Fruit fly (Drosophila melanogaster): ENCODE measurements around the gene omd.

omd gene

dm6 chr3R:13716827-13717226 lies 29.8 kb upstream of the omd start (continued):
- TF ChIP-seq kah (GFP tag; optimal IDR thresholded peaks at IDR 0.05), result no peak
- TF ChIP-seq CG4617 (GFP tag; optimal IDR thresholded peaks at IDR 0.05; ENCODE audit: borderline replicate concordance), result no peak
- TF ChIP-seq ase (GFP tag; IDR thresholded peaks at IDR 0.05), result 0 out of 3 replicates have a peak, but pooled peaks have one; percentile 49
- no peak for TF ChIP-seq Fer2 (tag; optimal IDR thresholded peaks at IDR 0.05)
- peak; percentile 5 for TF ChIP-seq CG13424 (tag; optimal IDR thresholded peaks at IDR 0.05)
- no peak for TF ChIP-seq p53 (GFP tag; optimal IDR thresholded peaks at IDR 0.05)
- no peak for TF ChIP-seq ro (GFP tag; IDR thresholded peaks at IDR 0.05)
- TF ChIP-seq CG17359 (tag; optimal IDR thresholded peaks at IDR 0.05), result peak; percentile 35
- peak; percentile 46; the same call in 1 of the 2 replicates for TF ChIP-seq Nf-YA (GFP tag; IDR thresholded peaks at IDR 0.05)
- TF ChIP-seq CG10366 (GFP tag; IDR thresholded peaks at IDR 0.05), result peak; percentile 60
- TF ChIP-seq tgo (GFP tag; IDR thresholded peaks at IDR 0.05), result no peak
- no peak for TF ChIP-seq Taf1 (GFP tag; IDR thresholded peaks at IDR 0.05)
- TF ChIP-seq CG7372 (GFP tag; IDR thresholded peaks at IDR 0.05), result 0 out of 2 replicates have a peak, but pooled peaks have one; percentile 29
- TF ChIP-seq fu2 (GFP tag; optimal IDR thresholded peaks at IDR 0.05), result no peak
- TF ChIP-seq CG8290 (GFP tag; optimal IDR thresholded peaks at IDR 0.05), result no peak
- peak in 1 of 2 experiments; percentile 1 for TF ChIP-seq CG8290 (tag; optimal IDR thresholded peaks at IDR 0.05)
- TF ChIP-seq Fer3 (tag; optimal IDR thresholded peaks at IDR 0.05), result no peak
- TF ChIP-seq sisA (GFP tag; IDR thresholded peaks at IDR 0.05), result peak; percentile 62
- TF ChIP-seq CG7357 (GFP tag; IDR thresholded peaks at IDR 0.05), result no peak
- peak; percentile 45; the same call in 1 of the 2 replicates for TF ChIP-seq H2.0 (GFP tag; IDR thresholded peaks at IDR 0.05)
- TF ChIP-seq CG4820 (GFP tag; optimal IDR thresholded peaks at IDR 0.05), result peak; percentile 6
- no peak for TF ChIP-seq bowl (GFP tag; IDR thresholded peaks at IDR 0.05)
- TF ChIP-seq CG6854 (GFP tag; optimal IDR thresholded peaks at IDR 0.05), result no peak
- TF ChIP-seq prd (optimal IDR thresholded peaks at IDR 0.05), result no peak
- peak; percentile 60; the same call in 2 of the 3 replicates for TF ChIP-seq prd (GFP tag; IDR thresholded peaks at IDR 0.05)
- peak; percentile 60 for TF ChIP-seq HLH3B (GFP tag; IDR thresholded peaks at IDR 0.05)
- peak; percentile 22 for TF ChIP-seq dmrt99B (tag; optimal IDR thresholded peaks at IDR 0.05)
- peak; percentile 30 to 61 for TF ChIP-seq bsh (GFP tag; optimal IDR thresholded peaks at IDR 0.05)
- TF ChIP-seq Aef1 (GFP tag; IDR thresholded peaks at IDR 0.05), result peak; percentile 55
- peak; percentile 7 for TF ChIP-seq Ets97D (GFP tag; optimal IDR thresholded peaks at IDR 0.05)
- TF ChIP-seq CG10431 (GFP tag; optimal IDR thresholded peaks at IDR 0.05), result no peak
- TF ChIP-seq eyg (GFP tag; optimal IDR thresholded peaks at IDR 0.05), result peak; percentile 48
- no peak for TF ChIP-seq Asciz (GFP tag; optimal IDR thresholded peaks at IDR 0.05)
- no peak for TF ChIP-seq CG6175 (GFP tag; IDR thresholded peaks at IDR 0.05)
- TF ChIP-seq Optix (GFP tag; IDR thresholded peaks at IDR 0.05), result 0 out of 3 replicates have a peak, but pooled peaks have one; percentile 24
- peak; percentile 59 for TF ChIP-seq CG7839 (tag; optimal IDR thresholded peaks at IDR 0.05)
- peak; percentile 94 for TF ChIP-seq Drgx (GFP tag; IDR thresholded peaks at IDR 0.05)
- peak; percentile 44 for TF ChIP-seq pb (GFP tag; optimal IDR thresholded peaks at IDR 0.05)
- TF ChIP-seq CG17612 (GFP tag; IDR thresholded peaks at IDR 0.05), result no peak
- no peak for TF ChIP-seq chif (GFP tag; optimal IDR thresholded peaks at IDR 0.05)
- TF ChIP-seq CG1603 (tag; optimal IDR thresholded peaks at IDR 0.05), result peak; percentile 62
- no peak for TF ChIP-seq CG32532 (GFP tag; IDR thresholded peaks at IDR 0.05)
- TF ChIP-seq shn (GFP tag; optimal IDR thresholded peaks at IDR 0.05), result no peak
- TF ChIP-seq jumu (GFP tag; optimal IDR thresholded peaks at IDR 0.05), result peak; percentile 32
- no peak for TF ChIP-seq Kr (GFP tag; optimal IDR thresholded peaks at IDR 0.05)
- peak; percentile 41; the same call in 1 of the 2 replicates for TF ChIP-seq ranshi (GFP tag; IDR thresholded peaks at IDR 0.05)
- peak; percentile 31 for TF ChIP-seq CG2875 (GFP tag; optimal IDR thresholded peaks at IDR 0.05)
- TF ChIP-seq CG7556 (GFP tag; optimal IDR thresholded peaks at IDR 0.05), result peak; percentile 27
- TF ChIP-seq Blimp-1 (GFP tag; optimal IDR thresholded peaks at IDR 0.05), result peak; percentile 39
- peak; percentile 57; the same call in 1 of the 2 replicates for TF ChIP-seq Xrp1 (GFP tag; IDR thresholded peaks at IDR 0.05)
- 0 out of 2 replicates have a peak, but pooled peaks have one; percentile 9 for TF ChIP-seq onecut (GFP tag; IDR thresholded peaks at IDR 0.05)
- peak; percentile 12 for TF ChIP-seq CG12391 (tag; optimal IDR thresholded peaks at IDR 0.05)
